Fruit fly (Drosophila melanogaster) Kc167 (cell line): ENCODE data around the gene neb.

Source experiments
- h ChIP-seq: fragments of >200 bp; optimal IDR thresholded peaks from 3 replicates; lab custom pipeline; 2018; ENCODE audit warnings: missing external identifiers
- psq ChIP-seq: fragments of >200 bp; optimal IDR thresholded peaks from 2 replicates; lab custom pipeline; 2017; ENCODE audit warnings: missing external identifiers
- ttk ChIP-seq: sonication (Bioruptor generic); optimal IDR thresholded peaks from 2 replicates; lab custom pipeline; 2017; ENCODE audit warnings: missing external identifiers

- TF ChIP-seq ttk (lab: Kevin White, UChicago) (no peak), h (lab: Kevin White, UChicago) (no peak), psq (no peak)
Observed at dm6 chr2L:20097773-20098172, 22.2 kb downstream of the neb start.
